Worm (Caenorhabditis elegans) whole organism, midembryonic: ENCODE data around the gene str-52.

Source experiments
- T22C8.4 ChIP-seq: fragments of 200-800 bp; sonication (Bioruptor generic); IDR thresholded peaks from 2 replicates; pipeline ENCODE4 v1.3.6; 2022; ENCODE audit warnings: missing genetic modification characterization, missing compliant biosample characterization
- flt-1 ChIP-seq: fragments of 200-800 bp; sonication (Bioruptor generic); IDR thresholded peaks from 2 replicates; pipeline ENCODE4 v1.3.6; 2022; ENCODE audit warnings: missing genetic modification characterization, missing compliant biosample characterization
- ztf-29 ChIP-seq: fragments of 200-800 bp; sonication (Bioruptor generic); IDR thresholded peaks from 2 replicates; pipeline ENCODE4 v1.3.6; 2022; ENCODE audit warnings: missing genetic modification reagents, missing genetic modification characterization, missing compliant biosample characterization

ce11 chrV:2121910-2122362 is 24.0 kb downstream of the str-52 start, which contains the start of gene F22F7.8:
- no peak for TF ChIP-seq ztf-29 (GFP tag; lab: Robert Waterston, UW)
- no peak for TF ChIP-seq flt-1 (GFP tag; lab: Robert Waterston, UW)
- TF ChIP-seq T22C8.4 (GFP tag; lab: Robert Waterston, UW) = no peak
